ENCODE assay signal across 2 worm cellular contexts in genomic region chrV:10464160-10464559, ce11.
TF ChIP-seq lines count a peak whose summit lies in the region.

No protein-coding gene starts in this region.

TF ChIP-seq in whole organism, L1 larva, 84 proteins besides CTCF, POLR2A, EP300 and RAD21:
- peak; percentile 61 for TF ChIP-seq nhr-85 (tag; lab: Kevin White, UChicago)
- peak; percentile 87 for TF ChIP-seq fkh-4 (tag; optimal IDR thresholded peaks at IDR 0.05; lab: Kevin White, UChicago; ENCODE audit: borderline replicate concordance)
- peak; percentile 96 for TF ChIP-seq dsc-1 (tag; optimal IDR thresholded peaks at IDR 0.05; lab: Kevin White, UChicago)
- no peak for TF ChIP-seq zip-4 (GFP tag; optimal IDR thresholded peaks at IDR 0.05; lab: Kevin White, UChicago)

TF ChIP-seq in whole organism, L4 larva, 104 proteins besides CTCF, POLR2A, EP300 and RAD21:
- TF ChIP-seq lin-1 (GFP tag; IDR thresholded peaks at IDR 0.05; lab: Robert Waterston, UW) = no peak
- peak; percentile 27 for TF ChIP-seq aha-1 (tag; lab: Kevin White, UChicago)
TF ChIP-seq in whole organism, L4 larva: peak in this region for 1.

Comparison
In these comparisons a context has a peak if more than half of its experiments do, and no peak if none do; other contexts are left out.
1. Of the 29 proteins assayed by ChIP-seq in both whole organism, L4 larva and whole organism, L1 larva: peak only in whole organism, L4 larva: aha-1; only in whole organism, L1 larva: none; in both: none; in neither: 28.